Fruit fly (Drosophila melanogaster) whole organism, adult: ENCODE results near the gene CkIIalpha-i3.

Experiments used
- CG11617 ChIP-seq: fragments of 200-800 bp; sonication (Bioruptor generic); optimal IDR thresholded peaks from 2 replicates; lab custom pipeline; 2017; ENCODE audit warnings: mild to moderate bottlenecking, missing biosample characterization, missing genetic modification reagents, missing genetic modification characterization
- CG12768 ChIP-seq: fragments of 200-800 bp; sonication (Bioruptor generic); optimal IDR thresholded peaks from 2 replicates; lab custom pipeline; 2017; ENCODE audit warnings: missing biosample characterization, missing genetic modification characterization, mild to moderate bottlenecking, moderate library complexity, missing genetic modification reagents
- CG14711 ChIP-seq: fragments of 200-800 bp; sonication (Bioruptor generic); optimal IDR thresholded peaks from 2 replicates; lab custom pipeline; 2018; ENCODE audit warnings: missing biosample characterization, mild to moderate bottlenecking, missing genetic modification characterization, moderate library complexity
- CG33017 ChIP-seq: fragments of 200-800 bp; sonication (Bioruptor generic); optimal IDR thresholded peaks from 2 replicates; lab custom pipeline; 2018; ENCODE audit warnings: missing biosample characterization, mild to moderate bottlenecking, missing genetic modification characterization, moderate library complexity
- CG5204 ChIP-seq: fragments of 200-800 bp; sonication (Bioruptor generic); optimal IDR thresholded peaks from 2 replicates; lab custom pipeline; 2016; ENCODE audit warnings: missing biosample characterization, missing genetic modification characterization
- CG7045 ChIP-seq: fragments of 200-800 bp; sonication (Bioruptor generic); optimal IDR thresholded peaks from 2 replicates; lab custom pipeline; 2017; ENCODE audit warnings: missing biosample characterization, mild to moderate bottlenecking, missing genetic modification characterization
- CG7101 ChIP-seq: fragments of 200-800 bp; sonication (Bioruptor generic); optimal IDR thresholded peaks from 2 replicates; lab custom pipeline; 2018; ENCODE audit warnings: missing biosample characterization, mild to moderate bottlenecking, missing genetic modification characterization, moderate library complexity
- Clk ChIP-seq: fragments of 200-800 bp; sonication (Bioruptor generic); optimal IDR thresholded peaks from 2 replicates; lab custom pipeline; 2017; ENCODE audit warnings: missing biosample characterization, missing genetic modification characterization
- Crg-1 ChIP-seq: fragments of 200-800 bp; sonication (Bioruptor generic); optimal IDR thresholded peaks from 2 replicates; lab custom pipeline; 2016; ENCODE audit warnings: missing biosample characterization, missing genetic modification characterization
- Hr96 ChIP-seq: fragments of 200-800 bp; sonication (Bioruptor generic); optimal IDR thresholded peaks from 2 replicates; lab custom pipeline; 2016; ENCODE audit warnings: missing biosample characterization, missing genetic modification characterization
- Mnt ChIP-seq: fragments of 200-800 bp; sonication (Bioruptor generic); optimal IDR thresholded peaks from 2 replicates; lab custom pipeline; 2016; ENCODE audit warnings: missing biosample characterization, mild to moderate bottlenecking, missing genetic modification characterization
- bab1 ChIP-seq: fragments of 200-800 bp; sonication (Bioruptor generic); optimal IDR thresholded peaks from 3 replicates; lab custom pipeline; 2019; ENCODE audit warnings: missing biosample characterization, mild to moderate bottlenecking, missing genetic modification characterization, moderate library complexity
- cic ChIP-seq: fragments of 200-800 bp; sonication (Bioruptor generic); optimal IDR thresholded peaks from 2 replicates; lab custom pipeline; 2017; ENCODE audit warnings: missing biosample characterization, mild to moderate bottlenecking, missing genetic modification characterization, moderate library complexity
- cnc ChIP-seq, 2 experiments: fragments of >200 bp; optimal IDR thresholded peaks; 2 replicates each; lab custom pipeline; 2017
- kay ChIP-seq: fragments of 200-800 bp; sonication (Bioruptor generic); peaks from one replicate; lab custom pipeline; 2016; ENCODE audit warnings: missing biosample characterization, missing genetic modification characterization, borderline replicate concordance
- ovo ChIP-seq: fragments of 200-800 bp; sonication (Bioruptor generic); optimal IDR thresholded peaks from 2 replicates; lab custom pipeline; 2016; ENCODE audit warnings: missing biosample characterization, missing genetic modification characterization
- pad ChIP-seq: fragments of 200-800 bp; sonication (Bioruptor generic); optimal IDR thresholded peaks from 3 replicates; lab custom pipeline; 2017; ENCODE audit warnings: missing biosample characterization, missing genetic modification characterization, mild to moderate bottlenecking, moderate library complexity, missing genetic modification reagents
- tj ChIP-seq: fragments of 200-800 bp; sonication (Bioruptor generic); optimal IDR thresholded peaks from 3 replicates; lab custom pipeline; 2017; ENCODE audit warnings: missing biosample characterization, mild to moderate bottlenecking, missing genetic modification characterization, moderate library complexity
- toe ChIP-seq: fragments of 200-800 bp; sonication (Bioruptor generic); optimal IDR thresholded peaks from 2 replicates; lab custom pipeline; 2016; ENCODE audit warnings: missing biosample characterization, missing genetic modification characterization

Gene CkIIalpha-i3

DNA sequence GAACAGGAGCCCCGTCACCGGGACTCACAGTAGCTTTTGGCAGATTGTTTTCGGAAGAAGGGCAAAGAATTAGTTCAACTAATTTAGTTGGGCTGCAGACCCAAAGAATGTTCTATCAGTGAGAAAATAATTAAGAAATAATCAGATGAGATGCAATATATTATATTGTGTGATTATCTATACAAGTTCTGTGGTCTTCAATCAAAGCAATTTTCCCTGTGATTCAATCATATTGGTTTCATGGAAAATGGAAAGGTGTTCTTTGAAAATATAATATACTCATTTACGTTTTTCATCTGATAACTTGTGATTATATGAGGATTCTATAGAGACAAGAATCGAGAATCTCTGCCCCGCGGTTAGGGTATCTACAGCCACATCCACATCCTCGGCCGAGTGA lies 18.2 kb upstream of the CkIIalpha-i3 start:
- TF ChIP-seq CG33017, result no peak
- TF ChIP-seq kay (GFP tag; lab: Kevin White, UChicago), result no peak
- TF ChIP-seq Clk, result no peak
- TF ChIP-seq bab1 (GFP tag; lab: Kevin White, UChicago), result no peak
- no peak for TF ChIP-seq cnc (optimal IDR thresholded peaks at IDR 0.05; lab: Kevin White, UChicago)
- TF ChIP-seq ovo (GFP tag; lab: Kevin White, UChicago), result no peak
- no peak for TF ChIP-seq CG11617
- no peak for TF ChIP-seq CG14711
- TF ChIP-seq cic, result no peak
- no peak for TF ChIP-seq toe (GFP tag; lab: Kevin White, UChicago)
- no peak for TF ChIP-seq CG5204 (GFP tag; lab: Kevin White, UChicago)
- TF ChIP-seq tj, result no peak
- TF ChIP-seq CG7101 (tag; lab: Kevin White, UChicago), result no peak
- no peak for TF ChIP-seq CG7045 (GFP tag; lab: Kevin White, UChicago)
- TF ChIP-seq Mnt (GFP tag; lab: Kevin White, UChicago), result no peak
- no peak for TF ChIP-seq Hr96 (GFP tag; lab: Kevin White, UChicago)

DNA sequence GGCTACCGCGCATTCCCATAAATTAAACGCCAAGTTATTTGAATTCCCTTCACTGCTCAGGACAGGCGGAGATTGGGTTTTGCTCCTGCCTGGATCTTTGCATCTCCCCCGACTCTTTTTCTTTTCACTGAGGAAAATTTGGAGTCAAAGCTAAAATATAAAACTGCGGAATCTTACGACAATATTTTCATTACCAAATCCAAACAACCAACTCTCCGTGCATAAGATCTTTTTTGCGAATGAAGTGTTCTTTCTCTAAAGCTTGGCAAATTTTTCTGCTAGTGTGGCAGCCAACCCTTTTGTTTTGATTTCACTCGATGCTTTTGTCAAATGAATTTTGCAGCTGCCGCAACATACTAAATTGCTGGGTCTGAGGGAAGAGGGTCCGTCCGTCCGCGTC lies 17.5 kb upstream of the CkIIalpha-i3 start:
- no peak for TF ChIP-seq CG7045 (GFP tag; lab: Kevin White, UChicago)
- no peak for TF ChIP-seq tj
- TF ChIP-seq toe (GFP tag; lab: Kevin White, UChicago), result no peak
- no peak for TF ChIP-seq Hr96 (GFP tag; lab: Kevin White, UChicago)
- no peak for TF ChIP-seq cnc (optimal IDR thresholded peaks at IDR 0.05; lab: Kevin White, UChicago)
- no peak for TF ChIP-seq pad (GFP tag; lab: Kevin White, UChicago)
- TF ChIP-seq cic, result no peak
- TF ChIP-seq Crg-1 (GFP tag; lab: Kevin White, UChicago), result no peak
- TF ChIP-seq bab1 (GFP tag; lab: Kevin White, UChicago), result no peak
- TF ChIP-seq CG12768 (GFP tag; lab: Kevin White, UChicago), result no peak

DNA sequence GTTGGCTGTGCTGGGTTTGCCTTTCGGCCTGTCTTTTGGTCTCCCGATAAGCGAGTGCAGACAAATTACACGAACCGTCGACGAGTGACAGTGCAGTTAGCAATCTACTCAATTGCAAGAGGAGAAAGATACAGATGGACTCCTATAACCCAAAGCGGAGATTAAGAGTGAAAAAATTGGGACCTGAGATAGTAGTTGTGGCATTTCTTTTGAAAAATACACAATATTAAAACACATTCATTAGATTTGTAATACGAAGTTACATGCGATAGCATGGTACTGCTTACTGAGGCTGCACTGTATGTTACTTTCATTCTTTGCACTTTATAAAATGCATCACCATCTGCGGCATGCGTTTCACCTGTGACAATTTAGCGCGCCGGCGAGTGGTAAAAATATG lies 16.8 kb upstream of the CkIIalpha-i3 start:
- TF ChIP-seq CG11617 (no peak), CG7045 (GFP tag; lab: Kevin White, UChicago) (no peak), cic (no peak)

DNA sequence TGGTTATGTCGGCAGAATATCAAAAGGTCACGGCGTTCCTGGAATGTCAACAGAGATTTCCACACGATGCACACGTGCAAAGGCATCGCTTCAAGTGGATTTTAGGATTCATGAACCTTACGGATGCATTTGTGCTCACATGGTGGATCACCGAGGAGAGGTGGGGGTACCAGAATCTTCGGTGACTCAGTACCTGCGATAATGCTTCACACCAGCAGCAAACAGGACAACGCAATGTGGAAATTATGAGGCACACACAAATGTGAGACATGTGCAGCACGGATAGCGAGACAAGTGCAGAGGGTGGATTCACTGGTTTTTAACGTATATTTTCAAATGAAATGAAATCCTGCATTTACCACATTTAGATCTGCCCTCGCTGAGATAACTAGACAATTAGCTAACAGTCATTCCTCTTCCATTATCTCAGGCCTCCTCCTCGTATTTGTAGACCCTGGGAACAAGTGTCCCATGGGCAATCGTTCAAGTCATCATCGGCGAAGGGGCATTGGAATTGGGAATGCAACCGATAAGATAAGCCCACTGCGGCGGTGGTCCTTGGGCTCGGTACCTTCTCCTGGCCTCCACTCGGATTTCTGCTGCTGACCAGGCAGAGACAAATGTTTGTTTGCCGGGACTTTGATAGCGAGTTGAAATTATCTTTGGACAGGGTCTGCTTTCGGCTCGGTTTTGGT lies 16.2 kb upstream of the CkIIalpha-i3 start:
- TF ChIP-seq CG33017 (no peak), bab1 (GFP tag; lab: Kevin White, UChicago) (no peak), CG14711 (no peak)

DNA sequence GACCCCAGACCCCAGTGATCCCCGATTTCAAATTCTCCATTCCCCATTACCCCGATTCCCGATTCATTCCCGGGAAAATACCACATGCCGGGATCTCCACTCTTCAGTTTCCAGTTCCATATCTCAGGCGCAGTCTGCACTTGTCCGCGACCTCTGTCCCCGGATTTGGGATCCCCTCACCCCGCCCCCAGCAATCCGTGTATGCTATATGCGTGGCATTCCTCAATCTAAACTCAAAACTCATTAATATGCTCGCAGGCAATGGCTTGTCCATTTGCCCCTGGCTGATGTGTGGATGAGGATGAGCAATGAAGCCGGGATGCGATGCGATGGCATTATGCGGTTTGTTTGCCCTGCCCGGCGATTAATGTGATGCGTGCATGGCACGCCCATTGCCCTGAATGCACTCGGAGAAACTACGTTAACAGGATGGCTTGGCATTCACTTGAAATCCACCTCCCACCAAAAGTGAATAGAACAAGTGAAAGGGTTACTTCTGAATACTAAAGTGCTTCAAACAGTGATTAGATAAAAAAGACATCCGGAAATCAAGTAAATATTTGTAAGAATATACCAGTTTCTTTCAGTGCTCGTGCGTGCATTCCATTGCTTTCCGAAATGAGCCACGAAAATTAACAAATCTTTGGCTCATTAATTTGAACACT lies 15.3 kb upstream of the CkIIalpha-i3 start:
- TF ChIP-seq pad (GFP tag; lab: Kevin White, UChicago) (no peak), Mnt (GFP tag; lab: Kevin White, UChicago) (no peak), CG12768 (GFP tag; lab: Kevin White, UChicago) (no peak), bab1 (GFP tag; lab: Kevin White, UChicago) (no peak), Clk (no peak), kay (GFP tag; lab: Kevin White, UChicago) (no peak), toe (GFP tag; lab: Kevin White, UChicago) (no peak), ovo (GFP tag; lab: Kevin White, UChicago) (no peak), cic (no peak), tj (no peak), CG5204 (GFP tag; lab: Kevin White, UChicago) (no peak), CG7045 (GFP tag; lab: Kevin White, UChicago) (no peak), CG33017 (no peak)

DNA sequence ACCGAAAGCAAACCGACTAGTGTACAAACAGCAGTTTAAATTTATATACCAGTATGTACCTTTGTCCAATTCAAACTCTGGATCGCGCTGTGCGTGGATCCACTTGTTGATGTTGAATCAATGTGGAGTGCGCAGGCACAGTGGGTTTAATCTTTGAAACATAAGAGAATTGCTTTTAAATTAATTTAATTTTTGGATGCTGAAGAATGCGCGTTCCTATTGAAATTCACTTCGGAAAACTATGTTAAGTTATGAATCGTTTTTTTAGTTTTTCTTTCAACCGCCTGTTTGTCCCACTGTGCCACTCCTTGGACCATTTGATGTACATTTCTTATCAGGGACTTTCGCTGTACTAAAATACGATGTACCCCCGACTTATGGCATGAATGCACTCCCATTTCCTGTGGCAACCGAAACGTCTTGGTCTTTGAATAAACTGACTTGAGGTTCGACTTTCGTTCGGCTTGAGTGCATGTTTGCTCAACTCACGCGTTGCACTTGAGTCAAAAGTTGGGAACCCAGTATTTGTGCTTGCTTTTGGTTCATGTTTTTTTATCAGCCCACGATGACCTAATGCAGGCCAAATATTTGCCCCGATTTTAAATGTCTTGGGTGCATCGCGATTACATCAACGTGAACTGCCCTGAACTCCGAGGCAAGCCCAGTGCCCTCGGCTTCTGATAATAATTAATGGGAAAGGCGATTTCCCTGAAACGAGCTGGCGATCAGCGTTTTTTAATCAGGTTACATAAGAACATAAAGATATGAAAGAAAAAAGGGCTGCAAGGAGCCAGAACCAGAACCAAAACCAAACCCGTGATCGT lies 14.3 kb upstream of the CkIIalpha-i3 start:
- TF ChIP-seq cnc (optimal IDR thresholded peaks at IDR 0.05; lab: Kevin White, UChicago) (no peak), Crg-1 (GFP tag; lab: Kevin White, UChicago) (no peak), kay (GFP tag; lab: Kevin White, UChicago) (no peak), CG33017 (no peak), cic (no peak), bab1 (GFP tag; lab: Kevin White, UChicago) (peak; percentile 38), CG7101 (tag; lab: Kevin White, UChicago) (peak; percentile 61), CG12768 (GFP tag; lab: Kevin White, UChicago) (no peak), Hr96 (GFP tag; lab: Kevin White, UChicago) (peak; percentile 16), CG11617 (peak; percentile 12), CG7045 (GFP tag; lab: Kevin White, UChicago) (no peak), CG14711 (peak; percentile 42), pad (GFP tag; lab: Kevin White, UChicago) (no peak)
